Worm (Caenorhabditis elegans) whole organism, L2 larva: ENCODE measurements around the gene pqn-68.
A peak's percentile ranks its signal among the peaks of the same experiment; 100 is the strongest.

Source experiments
- C34F6.9 ChIP-seq: fragments of 150-350 bp; optimal IDR thresholded peaks from 2 replicates; lab custom pipeline; 2014; ENCODE audit warnings: missing biosample characterization, missing genetic modification characterization
- F13H6.1 ChIP-seq: sonication (generic microtip); optimal IDR thresholded peaks from 2 replicates; lab custom pipeline; 2016; ENCODE audit warnings: missing genetic modification characterization, missing compliant biosample characterization
- R02D3.7 ChIP-seq: fragments of 150-350 bp; optimal IDR thresholded peaks from 2 replicates; lab custom pipeline; 2014; ENCODE audit warnings: missing biosample characterization, missing genetic modification characterization
- Y55F3AM.14 ChIP-seq: fragments of 200-800 bp; sonication (Bioruptor generic); optimal IDR thresholded peaks from 2 replicates; lab custom pipeline; 2018; ENCODE audit warnings: mild to moderate bottlenecking, missing genetic modification characterization, missing compliant biosample characterization
- ZK546.5 ChIP-seq: sonication (generic microtip); optimal IDR thresholded peaks from 2 replicates; lab custom pipeline; 2017; ENCODE audit warnings: missing biosample characterization, missing genetic modification characterization
- alr-1 ChIP-seq: fragments of 150-350 bp; optimal IDR thresholded peaks from 2 replicates; lab custom pipeline; 2014; ENCODE audit warnings: missing biosample characterization, missing genetic modification characterization
- aly-2 ChIP-seq: fragments of 150-350 bp; optimal IDR thresholded peaks from 2 replicates; lab custom pipeline; 2014; ENCODE audit warnings: missing biosample characterization, missing genetic modification characterization
- ama-1 ChIP-seq: fragments of 150-350 bp; optimal IDR thresholded peaks from 2 replicates; lab custom pipeline; 2018; ENCODE audit warnings: inconsistent platforms
- ceh-82 ChIP-seq: fragments of 150-350 bp; optimal IDR thresholded peaks from 2 replicates; lab custom pipeline; 2014; ENCODE audit warnings: missing biosample characterization, missing genetic modification characterization
- crh-2 ChIP-seq: sonication (generic microtip); optimal IDR thresholded peaks from 2 replicates; lab custom pipeline; 2017; ENCODE audit warnings: missing biosample characterization, missing genetic modification characterization
- dmd-4 ChIP-seq: sonication (generic microtip); optimal IDR thresholded peaks from 2 replicates; lab custom pipeline; 2017; ENCODE audit warnings: missing biosample characterization, missing genetic modification characterization
- egl-27 ChIP-seq: sonication (generic microtip); optimal IDR thresholded peaks from 3 replicates; lab custom pipeline; 2017; ENCODE audit warnings: missing biosample characterization, missing genetic modification reagents, missing genetic modification characterization
- elt-1 ChIP-seq: fragments of 150-350 bp; optimal IDR thresholded peaks from 2 replicates; lab custom pipeline; 2014; ENCODE audit warnings: missing biosample characterization, missing genetic modification characterization
- elt-3 ChIP-seq: sonication (generic microtip); optimal IDR thresholded peaks from 2 replicates; lab custom pipeline; 2017; ENCODE audit warnings: missing biosample characterization, missing genetic modification characterization
- fos-1 ChIP-seq: fragments of 150-350 bp; optimal IDR thresholded peaks from 2 replicates; lab custom pipeline; 2014; ENCODE audit warnings: missing biosample characterization, missing genetic modification characterization
- gmeb-1 ChIP-seq: fragments of 150-350 bp; optimal IDR thresholded peaks from 2 replicates; lab custom pipeline; 2014; ENCODE audit warnings: missing biosample characterization, missing genetic modification characterization
- lin-11 ChIP-seq: fragments of 150-350 bp; sonication (generic microtip); optimal IDR thresholded peaks from 2 replicates; lab custom pipeline; 2014; ENCODE audit warnings: missing biosample characterization, missing genetic modification characterization, inconsistent platforms, mixed read lengths
- lin-13 ChIP-seq: fragments of 150-350 bp; optimal IDR thresholded peaks from 2 replicates; lab custom pipeline; 2014; ENCODE audit warnings: missing biosample characterization, missing genetic modification reagents, missing genetic modification characterization
- lin-39 ChIP-seq: fragments of 150-350 bp; optimal IDR thresholded peaks from 2 replicates; lab custom pipeline; 2014; ENCODE audit warnings: missing biosample characterization, missing genetic modification reagents, missing genetic modification characterization
- lsy-2 ChIP-seq, 2 experiments: fragments of 150-350 bp in 1 of 2; sonication (generic microtip) in 1 of 2; optimal IDR thresholded peaks; 2 replicates each; lab custom pipeline; 2014 to 2017; ENCODE audit warnings: missing biosample characterization in 2 of 2, missing genetic modification characterization in 2 of 2
- mab-5 ChIP-seq: fragments of 150-350 bp; optimal IDR thresholded peaks from 2 replicates; lab custom pipeline; 2014; ENCODE audit warnings: missing biosample characterization, missing genetic modification characterization
- mbf-1 ChIP-seq: sonication (generic microtip); optimal IDR thresholded peaks from 2 replicates; lab custom pipeline; 2017; ENCODE audit warnings: missing biosample characterization, missing genetic modification characterization
- mdl-1 ChIP-seq, 2 experiments: fragments of 150-350 bp in 1 of 2; sonication (generic microtip) in 1 of 2; optimal IDR thresholded peaks; 2 replicates each; lab custom pipeline; 2017; ENCODE audit warnings: missing biosample characterization in 2 of 2, missing genetic modification characterization in 2 of 2
- nhr-129 ChIP-seq: fragments of 150-350 bp; optimal IDR thresholded peaks from 2 replicates; lab custom pipeline; 2014; ENCODE audit warnings: missing biosample characterization, missing genetic modification characterization
- nhr-21 ChIP-seq: fragments of 150-350 bp; optimal IDR thresholded peaks from 2 replicates; lab custom pipeline; 2014; ENCODE audit warnings: missing biosample characterization, missing genetic modification characterization
- nhr-23 ChIP-seq: fragments of 150-350 bp; optimal IDR thresholded peaks from 2 replicates; lab custom pipeline; 2014; ENCODE audit warnings: missing biosample characterization, missing genetic modification reagents, missing genetic modification characterization
- nhr-237 ChIP-seq: fragments of 150-350 bp; optimal IDR thresholded peaks from 2 replicates; lab custom pipeline; 2014; ENCODE audit warnings: missing biosample characterization, missing genetic modification characterization
- nhr-25 ChIP-seq: fragments of 150-350 bp; sonication (generic microtip); optimal IDR thresholded peaks from 3 replicates; lab custom pipeline; 2014; ENCODE audit warnings: missing biosample characterization, missing genetic modification characterization
- nhr-6 ChIP-seq: fragments of 150-350 bp; optimal IDR thresholded peaks from 2 replicates; lab custom pipeline; 2014; ENCODE audit warnings: missing biosample characterization, missing genetic modification characterization
- nhr-77 ChIP-seq: fragments of 150-350 bp; optimal IDR thresholded peaks from 2 replicates; lab custom pipeline; 2014; ENCODE audit warnings: missing biosample characterization, missing genetic modification characterization
- peb-1 ChIP-seq: fragments of 150-350 bp; optimal IDR thresholded peaks from 2 replicates; lab custom pipeline; 2014; ENCODE audit warnings: missing biosample characterization, missing genetic modification characterization
- skn-1 ChIP-seq: sonication (generic microtip); optimal IDR thresholded peaks from 2 replicates; lab custom pipeline; 2017; ENCODE audit warnings: missing biosample characterization, missing genetic modification characterization
- sma-3 ChIP-seq: sonication (generic microtip); optimal IDR thresholded peaks from 2 replicates; lab custom pipeline; 2016; ENCODE audit warnings: missing genetic modification reagents, missing genetic modification characterization, missing compliant biosample characterization
- sma-9 ChIP-seq, 2 experiments: fragments of 150-350 bp in 1 of 2; sonication (generic microtip) in 1 of 2; optimal IDR thresholded peaks; 2 replicates each; lab custom pipeline; 2014 to 2016; ENCODE audit warnings: missing genetic modification characterization in 2 of 2, mild to moderate bottlenecking in 1 of 2, missing biosample characterization in 1 of 2, missing compliant biosample characterization in 1 of 2, missing genetic modification reagents in 1 of 2, moderate library complexity in 1 of 2
- snpc-4 ChIP-seq: fragments of 150-350 bp; optimal IDR thresholded peaks from 2 replicates; lab custom pipeline; 2014; ENCODE audit warnings: missing biosample characterization, missing genetic modification characterization
- unc-39 ChIP-seq: fragments of 150-350 bp; optimal IDR thresholded peaks from 2 replicates; lab custom pipeline; 2014; ENCODE audit warnings: missing biosample characterization, missing genetic modification characterization
- unc-55 ChIP-seq: fragments of 150-350 bp; sonication (generic microtip); optimal IDR thresholded peaks from 3 replicates; lab custom pipeline; 2014; ENCODE audit warnings: missing biosample characterization, missing genetic modification reagents, missing genetic modification characterization
- zag-1 ChIP-seq: fragments of 150-350 bp; optimal IDR thresholded peaks from 2 replicates; lab custom pipeline; 2014; ENCODE audit warnings: missing biosample characterization, missing genetic modification characterization
- ztf-1 ChIP-seq: fragments of 200-800 bp; sonication (Bioruptor generic); conservative IDR thresholded peaks from 2 replicates; pipeline ENCODE4 v1.3.6; 2022; ENCODE audit warnings: missing genetic modification characterization, missing compliant biosample characterization
- ztf-4 ChIP-seq: fragments of 150-350 bp; optimal IDR thresholded peaks from 2 replicates; lab custom pipeline; 2014; ENCODE audit warnings: missing biosample characterization, missing genetic modification characterization

The pqn-68 gene

ce11 chrV:12950812-12951528 is 1.5 kb upstream of the pqn-68 start, which contains the start of the genes T16G1.9 and T16G1.18:
Gene T16G1.9 (minus strand): TSS chrV:12950862.
Gene T16G1.18 (plus strand): TSS chrV:12951304.
- TF ChIP-seq fos-1 (tag; lab: Kevin White, UChicago) = peak; percentile 40
- peak; percentile 67 for TF ChIP-seq C34F6.9 (tag; lab: Kevin White, UChicago)
- no peak for TF ChIP-seq nhr-21 (tag; lab: Kevin White, UChicago)
- TF ChIP-seq mbf-1 (tag; lab: Kevin White, UChicago) = no peak
- TF ChIP-seq peb-1 (tag; lab: Kevin White, UChicago) = no peak
- TF ChIP-seq Y55F3AM.14 = no peak
- peak; percentile 46 for TF ChIP-seq F13H6.1 (tag; lab: Kevin White, UChicago)
- TF ChIP-seq ztf-4 (tag; lab: Kevin White, UChicago) = no peak
- TF ChIP-seq sma-9 (GFP tag; optimal IDR thresholded peaks at IDR 0.05; lab: Kevin White, UChicago) = no peak
- no peak for TF ChIP-seq sma-9 (tag; optimal IDR thresholded peaks at IDR 0.05; lab: Kevin White, UChicago)
- TF ChIP-seq nhr-6 = no peak
- peak in 1 of 2 experiments; percentile 70 for TF ChIP-seq lsy-2 (tag; optimal IDR thresholded peaks at IDR 0.05; lab: Kevin White, UChicago)
- no peak for TF ChIP-seq alr-1 (tag; lab: Kevin White, UChicago)
- TF ChIP-seq egl-27 = no peak
- TF ChIP-seq snpc-4 (tag; lab: Kevin White, UChicago) = peak; percentile 28
- TF ChIP-seq unc-55 (GFP tag; lab: Kevin White, UChicago) = peak; percentile 55
- TF ChIP-seq mab-5 (tag; lab: Kevin White, UChicago) = no peak
- TF ChIP-seq ZK546.5 (tag; lab: Kevin White, UChicago) = no peak
- TF ChIP-seq lin-13 (GFP tag; lab: Kevin White, UChicago) = peak; percentile 9
- TF ChIP-seq ceh-82 (tag; lab: Kevin White, UChicago) = no peak
- no peak for TF ChIP-seq nhr-237 (tag; lab: Kevin White, UChicago)
- peak; percentile 48 for TF ChIP-seq nhr-129 (tag; lab: Kevin White, UChicago)
- no peak for TF ChIP-seq ama-1 (lab: Kevin White, UChicago)
- peak; percentile 90 for TF ChIP-seq crh-2
- no peak for TF ChIP-seq R02D3.7 (tag; lab: Kevin White, UChicago)
- no peak for TF ChIP-seq nhr-23
- TF ChIP-seq gmeb-1 (tag; lab: Kevin White, UChicago) = peak; percentile 34
- TF ChIP-seq mdl-1 (tag; optimal IDR thresholded peaks at IDR 0.05; lab: Kevin White, UChicago) = no peak

ce11 chrV:12953702-12954101 is 1.3 kb downstream of the pqn-68 start, which contains the start of gene eif-3.K:
Gene eif-3.K (plus strand): TSS chrV:12954002.
- TF ChIP-seq sma-3 (GFP tag; lab: Kevin White, UChicago) (no peak), ztf-1 (GFP tag; lab: Robert Waterston, UW) (no peak), aly-2 (tag; lab: Kevin White, UChicago) (no peak), sma-9 (GFP tag; optimal IDR thresholded peaks at IDR 0.05; lab: Kevin White, UChicago) (no peak), sma-9 (tag; optimal IDR thresholded peaks at IDR 0.05; lab: Kevin White, UChicago) (no peak), lin-11 (tag; lab: Kevin White, UChicago) (no peak), nhr-77 (tag; lab: Kevin White, UChicago) (no peak), F13H6.1 (tag; lab: Kevin White, UChicago) (no peak), elt-1 (no peak), unc-39 (tag; lab: Kevin White, UChicago) (no peak), mbf-1 (tag; lab: Kevin White, UChicago) (no peak), skn-1 (tag; lab: Kevin White, UChicago) (no peak), lin-39 (tag; lab: Kevin White, UChicago) (no peak), lin-13 (GFP tag; lab: Kevin White, UChicago) (no peak), nhr-25 (no peak)

ce11 chrV:12954261-12954660 is 1.8 kb downstream of the pqn-68 start:
- no peak for TF ChIP-seq nhr-77 (tag; lab: Kevin White, UChicago)
- TF ChIP-seq sma-3 (GFP tag; lab: Kevin White, UChicago) = no peak
- TF ChIP-seq peb-1 (tag; lab: Kevin White, UChicago) = no peak
- no peak for TF ChIP-seq elt-3 (tag; lab: Kevin White, UChicago)
- TF ChIP-seq dmd-4 (tag; lab: Kevin White, UChicago) = no peak
- TF ChIP-seq zag-1 (tag; lab: Kevin White, UChicago) = no peak
